Worm (Caenorhabditis elegans) whole organism, L3 larva: Measurements from ENCODE around the gene spp-28.

Experiments used
- R02D3.7 ChIP-seq: fragments of 150-350 bp; optimal IDR thresholded peaks from 2 replicates; lab custom pipeline; 2014; ENCODE audit warnings: missing biosample characterization, missing genetic modification characterization
- aly-2 ChIP-seq: fragments of 150-350 bp; optimal IDR thresholded peaks from 2 replicates; lab custom pipeline; 2014; ENCODE audit warnings: missing biosample characterization, missing genetic modification characterization
- ama-1 ChIP-seq: fragments of 150-350 bp; optimal IDR thresholded peaks from 2 replicates; lab custom pipeline; 2018
- ceh-16 ChIP-seq: sonication (generic microtip); optimal IDR thresholded peaks from 2 replicates; lab custom pipeline; 2017; ENCODE audit warnings: missing biosample characterization, missing genetic modification characterization
- ceh-28 ChIP-seq: fragments of 150-350 bp; optimal IDR thresholded peaks from 2 replicates; lab custom pipeline; 2014; ENCODE audit warnings: missing biosample characterization, missing genetic modification reagents, missing genetic modification characterization
- ceh-82 ChIP-seq: fragments of 150-350 bp; optimal IDR thresholded peaks from 2 replicates; lab custom pipeline; 2014; ENCODE audit warnings: missing biosample characterization, missing genetic modification characterization
- ceh-9 ChIP-seq: sonication (generic microtip); optimal IDR thresholded peaks from 2 replicates; lab custom pipeline; 2018; ENCODE audit warnings: missing biosample characterization, missing genetic modification characterization
- daf-12 ChIP-seq: fragments of 150-350 bp; optimal IDR thresholded peaks from 2 replicates; lab custom pipeline; 2014; ENCODE audit warnings: missing biosample characterization, missing genetic modification reagents, missing genetic modification characterization
- egl-27 ChIP-seq: sonication (generic microtip); optimal IDR thresholded peaks from 4 replicates; lab custom pipeline; 2017; ENCODE audit warnings: missing biosample characterization, missing genetic modification reagents, missing genetic modification characterization
- egl-5 ChIP-seq: fragments of 150-350 bp; optimal IDR thresholded peaks from 2 replicates; lab custom pipeline; 2017; ENCODE audit warnings: missing biosample characterization, missing genetic modification reagents, missing genetic modification characterization, inconsistent platforms
- elt-1 ChIP-seq: fragments of 150-350 bp; optimal IDR thresholded peaks from 2 replicates; lab custom pipeline; 2014; ENCODE audit warnings: missing biosample characterization, missing genetic modification characterization
- elt-2 ChIP-seq: sonication (generic microtip); optimal IDR thresholded peaks from 2 replicates; lab custom pipeline; 2016; ENCODE audit warnings: missing genetic modification reagents, mild to moderate bottlenecking, missing genetic modification characterization, missing compliant biosample characterization
- elt-3 ChIP-seq, 3 experiments: fragments of 150-350 bp in 1 of 3; sonication (generic microtip) in 2 of 3; optimal IDR thresholded peaks; 2 replicates in 2 of 3; 4 replicates in 1 of 3; lab custom pipeline; 2014 to 2017; ENCODE audit warnings: missing biosample characterization in 3 of 3, missing genetic modification characterization in 3 of 3
- eor-1 ChIP-seq, 2 experiments: fragments of 150-350 bp; optimal IDR thresholded peaks; 2 replicates each; lab custom pipeline; 2014 to 2018; ENCODE audit warnings: missing biosample characterization in 2 of 2, missing genetic modification characterization in 2 of 2
- fkh-10 ChIP-seq: sonication (generic microtip); optimal IDR thresholded peaks from 2 replicates; lab custom pipeline; 2017; ENCODE audit warnings: missing biosample characterization, missing genetic modification reagents, missing genetic modification characterization
- fkh-2 ChIP-seq: fragments of 150-350 bp; optimal IDR thresholded peaks from 2 replicates; lab custom pipeline; 2014; ENCODE audit warnings: missing biosample characterization, missing genetic modification reagents, missing genetic modification characterization
- fos-1 ChIP-seq: fragments of 150-350 bp; optimal IDR thresholded peaks from 2 replicates; lab custom pipeline; 2014; ENCODE audit warnings: missing biosample characterization, missing genetic modification characterization
- hmg-11 ChIP-seq: sonication (generic microtip); optimal IDR thresholded peaks from 2 replicates; lab custom pipeline; 2016; ENCODE audit warnings: missing genetic modification characterization, missing compliant biosample characterization
- jun-1 ChIP-seq: fragments of 150-350 bp; optimal IDR thresholded peaks from 2 replicates; lab custom pipeline; 2014; ENCODE audit warnings: missing biosample characterization, missing genetic modification reagents, missing genetic modification characterization
- lin-15B ChIP-seq: fragments of 150-350 bp; optimal IDR thresholded peaks from 2 replicates; lab custom pipeline; 2014; ENCODE audit warnings: missing biosample characterization, missing genetic modification characterization
- lin-39 ChIP-seq: fragments of 150-350 bp; optimal IDR thresholded peaks from 2 replicates; lab custom pipeline; 2018; ENCODE audit warnings: missing biosample characterization, missing genetic modification reagents, missing genetic modification characterization
- lsy-12 ChIP-seq: sonication (generic microtip); optimal IDR thresholded peaks from 2 replicates; lab custom pipeline; 2016; ENCODE audit warnings: mild to moderate bottlenecking, missing genetic modification characterization, missing compliant biosample characterization
- mdl-1 ChIP-seq: fragments of 150-350 bp; optimal IDR thresholded peaks from 2 replicates; lab custom pipeline; 2014; ENCODE audit warnings: missing biosample characterization, missing genetic modification characterization
- mml-1 ChIP-seq: fragments of 150-350 bp; sonication (generic microtip); optimal IDR thresholded peaks from 3 replicates; lab custom pipeline; 2014; ENCODE audit warnings: missing biosample characterization, missing genetic modification characterization
- nfya-1 ChIP-seq: sonication (generic microtip); optimal IDR thresholded peaks from 2 replicates; lab custom pipeline; 2017; ENCODE audit warnings: missing genetic modification characterization, mild to moderate bottlenecking, missing compliant biosample characterization, antibody characterized with exemption, moderate library complexity; ENCODE audit not compliant: insufficient read depth
- nhr-11 ChIP-seq: fragments of 150-350 bp; optimal IDR thresholded peaks from 2 replicates; lab custom pipeline; 2014; ENCODE audit warnings: missing biosample characterization, missing genetic modification characterization
- nhr-12 ChIP-seq: fragments of 150-350 bp; optimal IDR thresholded peaks from 2 replicates; lab custom pipeline; 2014; ENCODE audit warnings: missing biosample characterization, missing genetic modification characterization
- nhr-23 ChIP-seq: fragments of 150-350 bp; optimal IDR thresholded peaks from 2 replicates; lab custom pipeline; 2014; ENCODE audit warnings: missing biosample characterization, missing genetic modification reagents, missing genetic modification characterization
- nhr-237 ChIP-seq: fragments of 150-350 bp; optimal IDR thresholded peaks from 2 replicates; lab custom pipeline; 2014; ENCODE audit warnings: missing biosample characterization, missing genetic modification characterization
- nhr-25 ChIP-seq: sonication (generic microtip); optimal IDR thresholded peaks from 2 replicates; lab custom pipeline; 2017; ENCODE audit warnings: missing biosample characterization, missing genetic modification characterization
- nhr-43 ChIP-seq: sonication (generic microtip); optimal IDR thresholded peaks from 2 replicates; lab custom pipeline; 2016; ENCODE audit warnings: mild to moderate bottlenecking, missing genetic modification characterization, missing compliant biosample characterization; ENCODE audit not compliant: poor library complexity, severe bottlenecking
- nhr-67 ChIP-seq: fragments of 150-350 bp; optimal IDR thresholded peaks from 2 replicates; lab custom pipeline; 2014; ENCODE audit warnings: missing biosample characterization, missing genetic modification characterization
- nhr-76 ChIP-seq: fragments of 150-350 bp; sonication (generic microtip); optimal IDR thresholded peaks from 5 replicates; lab custom pipeline; 2014; ENCODE audit warnings: missing biosample characterization, missing genetic modification characterization
- nhr-77 ChIP-seq: fragments of 150-350 bp; optimal IDR thresholded peaks from 2 replicates; lab custom pipeline; 2014; ENCODE audit warnings: missing biosample characterization, missing genetic modification characterization
- pha-4 ChIP-seq: fragments of 150-350 bp; optimal IDR thresholded peaks from 2 replicates; lab custom pipeline; 2014; ENCODE audit warnings: missing biosample characterization, missing genetic modification reagents, missing genetic modification characterization
- sea-2 ChIP-seq: fragments of 150-350 bp; sonication (generic microtip); optimal IDR thresholded peaks from 4 replicates; lab custom pipeline; 2014; ENCODE audit warnings: missing biosample characterization, missing genetic modification reagents, missing genetic modification characterization
- snpc-4 ChIP-seq: fragments of 150-350 bp; optimal IDR thresholded peaks from 2 replicates; lab custom pipeline; 2014; ENCODE audit warnings: missing biosample characterization, missing genetic modification characterization
- tbx-2 ChIP-seq: sonication (generic microtip); optimal IDR thresholded peaks from 2 replicates; lab custom pipeline; 2016; ENCODE audit warnings: mild to moderate bottlenecking, missing genetic modification characterization, missing compliant biosample characterization
- unc-39 ChIP-seq: sonication (generic microtip); optimal IDR thresholded peaks from 4 replicates; lab custom pipeline; 2017; ENCODE audit warnings: missing biosample characterization, missing genetic modification characterization
- unc-62 ChIP-seq: fragments of 150-350 bp; sonication (generic microtip); optimal IDR thresholded peaks from 4 replicates; lab custom pipeline; 2014; ENCODE audit warnings: missing biosample characterization, missing genetic modification reagents, missing genetic modification characterization
- zag-1 ChIP-seq: fragments of 150-350 bp; optimal IDR thresholded peaks from 2 replicates; lab custom pipeline; 2014; ENCODE audit warnings: missing biosample characterization, missing genetic modification characterization
- ztf-11 ChIP-seq: fragments of 150-350 bp; optimal IDR thresholded peaks from 2 replicates; lab custom pipeline; 2014; ENCODE audit warnings: missing biosample characterization, missing genetic modification characterization

Gene spp-28

DNA sequence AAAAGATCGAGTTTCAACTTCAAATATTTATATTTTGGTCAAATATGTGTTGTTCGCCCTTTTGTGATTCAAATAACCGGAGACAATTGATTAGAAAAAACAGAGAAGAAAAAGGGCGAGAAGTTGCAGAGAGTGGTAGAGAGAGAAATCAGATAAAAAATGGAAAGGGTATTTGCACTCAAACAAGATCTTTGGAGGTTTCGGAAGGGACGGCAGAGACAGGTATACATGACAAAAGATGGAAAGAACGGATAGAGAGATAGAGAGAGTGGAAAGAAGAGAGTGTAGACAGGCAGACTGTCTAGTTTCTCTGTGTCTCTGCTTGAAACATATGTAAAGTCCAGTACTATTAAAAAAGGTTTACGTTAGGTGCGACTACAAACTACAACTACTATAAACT, 46.0 kb upstream of the spp-28 start:
- TF ChIP-seq ceh-28 (tag; lab: Kevin White, UChicago) (no peak), jun-1 (no peak), ama-1 (peak; percentile 4), nhr-77 (tag; lab: Kevin White, UChicago) (no peak), lin-15B (tag; lab: Kevin White, UChicago) (no peak), hmg-11 (peak; percentile 59), ceh-9 (tag; lab: Kevin White, UChicago) (no peak), ztf-11 (tag; lab: Kevin White, UChicago) (no peak), ceh-16 (tag; lab: Kevin White, UChicago) (no peak), egl-27 (tag; lab: Kevin White, UChicago) (no peak), nhr-25 (tag; lab: Kevin White, UChicago) (peak; percentile 81), lin-39 (no peak), snpc-4 (tag; lab: Kevin White, UChicago) (no peak), daf-12 (tag; lab: Kevin White, UChicago) (no peak), sea-2 (GFP tag; lab: Kevin White, UChicago) (no peak), nhr-237 (tag; lab: Kevin White, UChicago) (no peak), nhr-76 (no peak), nhr-12 (tag; lab: Kevin White, UChicago) (no peak), ceh-82 (tag; lab: Kevin White, UChicago) (no peak), eor-1 (tag; optimal IDR thresholded peaks at IDR 0.05; lab: Kevin White, UChicago) (no peak), unc-39 (tag; lab: Kevin White, UChicago) (no peak), unc-62 (GFP tag; lab: Kevin White, UChicago) (no peak), mml-1 (tag; lab: Kevin White, UChicago) (no peak), elt-1 (peak; percentile 84), nhr-43 (tag; lab: Kevin White, UChicago) (peak; percentile 39), nhr-23 (tag; lab: Kevin White, UChicago) (peak; percentile 47), lsy-12 (tag; lab: Kevin White, UChicago) (no peak), tbx-2 (no peak), fkh-2 (tag; lab: Kevin White, UChicago) (no peak), elt-3 (tag; optimal IDR thresholded peaks at IDR 0.05; lab: Kevin White, UChicago) (no peak), nhr-67 (tag; lab: Kevin White, UChicago) (no peak), aly-2 (tag; lab: Kevin White, UChicago) (no peak), nfya-1 (tag; lab: Kevin White, UChicago) (peak; percentile 20), pha-4 (tag; lab: Kevin White, UChicago) (peak; percentile 37), R02D3.7 (tag; lab: Kevin White, UChicago) (no peak), elt-2 (tag; lab: Kevin White, UChicago) (no peak), fkh-10 (no peak), zag-1 (tag; lab: Kevin White, UChicago) (no peak), egl-5 (no peak)
- TF ChIP-seq, all 47 proteins: peak for 8

DNA sequence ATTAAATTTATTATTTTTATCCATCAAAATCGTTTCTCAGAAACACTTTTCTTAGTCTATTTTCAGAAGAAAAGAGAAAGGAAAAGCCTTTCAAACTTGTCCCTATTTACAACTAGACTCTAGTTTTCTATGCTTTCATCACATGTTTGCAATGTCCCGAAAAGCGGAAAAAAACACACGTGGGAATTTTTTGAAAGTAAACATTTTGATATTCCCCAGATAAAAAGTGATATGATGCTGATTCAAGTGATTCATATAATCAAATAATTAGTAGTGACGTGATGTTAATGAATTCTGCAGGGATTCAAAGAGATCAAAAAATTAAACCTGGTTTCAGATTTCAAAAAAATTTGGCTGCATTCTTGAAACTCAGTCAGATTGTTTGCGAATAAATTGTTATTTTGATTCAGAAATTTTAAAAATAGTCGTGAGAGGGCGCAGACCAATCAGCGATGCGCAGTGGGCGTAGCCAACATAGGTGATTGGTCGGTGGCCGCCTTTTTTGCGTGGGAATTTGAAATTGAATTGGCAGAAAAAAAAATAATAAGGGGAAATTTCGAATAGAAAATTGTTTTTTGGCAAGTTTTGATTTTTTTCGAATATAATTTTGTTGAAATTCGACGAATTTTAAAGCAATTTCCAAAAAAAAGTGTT, 44.6 kb upstream of the spp-28 start:
- TF ChIP-seq nfya-1 (tag; lab: Kevin White, UChicago) (peak; percentile 80), mml-1 (tag; lab: Kevin White, UChicago) (no peak)

DNA sequence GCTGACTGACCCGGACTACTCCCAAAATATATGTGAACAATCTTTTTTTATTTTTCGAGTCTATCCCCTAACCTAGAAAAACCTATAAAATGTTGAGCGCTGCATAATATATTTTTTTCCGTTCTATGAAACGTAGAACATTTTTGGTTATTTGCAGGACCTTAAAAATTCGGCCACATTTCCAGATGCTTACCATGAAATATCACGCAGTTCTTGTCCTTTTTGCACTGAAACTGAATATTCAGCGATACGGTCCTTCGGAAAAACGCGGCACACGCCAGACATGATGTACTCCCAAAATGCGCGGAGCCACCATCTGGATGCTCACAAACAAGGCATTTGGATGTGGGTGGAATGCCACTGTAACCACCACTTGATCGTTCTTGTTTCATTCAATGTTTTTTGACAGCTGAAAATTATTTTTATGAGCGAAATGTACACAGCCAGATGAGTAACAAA, 42.7 kb upstream of the spp-28 start, which contains the start of gene nhr-20:
nhr-20 (minus strand) TSS at position 409 of the 459 bp plus-strand sequence.
- TF ChIP-seq jun-1 (no peak), lsy-12 (tag; lab: Kevin White, UChicago) (no peak), mdl-1 (tag; lab: Kevin White, UChicago) (no peak), hmg-11 (no peak), sea-2 (GFP tag; lab: Kevin White, UChicago) (no peak), daf-12 (tag; lab: Kevin White, UChicago) (no peak), nfya-1 (tag; lab: Kevin White, UChicago) (no peak), nhr-11 (tag; lab: Kevin White, UChicago) (no peak), ceh-9 (tag; lab: Kevin White, UChicago) (no peak), mml-1 (tag; lab: Kevin White, UChicago) (no peak), unc-39 (tag; lab: Kevin White, UChicago) (no peak), lin-39 (no peak), tbx-2 (no peak), fos-1 (tag; lab: Kevin White, UChicago) (no peak), ceh-82 (tag; lab: Kevin White, UChicago) (no peak), pha-4 (tag; lab: Kevin White, UChicago) (no peak), nhr-77 (tag; lab: Kevin White, UChicago) (no peak), fkh-10 (no peak), R02D3.7 (tag; lab: Kevin White, UChicago) (no peak), elt-3 (tag; optimal IDR thresholded peaks at IDR 0.05; lab: Kevin White, UChicago) (no peak)
- TF ChIP-seq, all 47 proteins: peak for 0
